Worm (Caenorhabditis elegans): ENCODE results near the gene F29B9.1.

The F29B9.1 gene

DNA sequence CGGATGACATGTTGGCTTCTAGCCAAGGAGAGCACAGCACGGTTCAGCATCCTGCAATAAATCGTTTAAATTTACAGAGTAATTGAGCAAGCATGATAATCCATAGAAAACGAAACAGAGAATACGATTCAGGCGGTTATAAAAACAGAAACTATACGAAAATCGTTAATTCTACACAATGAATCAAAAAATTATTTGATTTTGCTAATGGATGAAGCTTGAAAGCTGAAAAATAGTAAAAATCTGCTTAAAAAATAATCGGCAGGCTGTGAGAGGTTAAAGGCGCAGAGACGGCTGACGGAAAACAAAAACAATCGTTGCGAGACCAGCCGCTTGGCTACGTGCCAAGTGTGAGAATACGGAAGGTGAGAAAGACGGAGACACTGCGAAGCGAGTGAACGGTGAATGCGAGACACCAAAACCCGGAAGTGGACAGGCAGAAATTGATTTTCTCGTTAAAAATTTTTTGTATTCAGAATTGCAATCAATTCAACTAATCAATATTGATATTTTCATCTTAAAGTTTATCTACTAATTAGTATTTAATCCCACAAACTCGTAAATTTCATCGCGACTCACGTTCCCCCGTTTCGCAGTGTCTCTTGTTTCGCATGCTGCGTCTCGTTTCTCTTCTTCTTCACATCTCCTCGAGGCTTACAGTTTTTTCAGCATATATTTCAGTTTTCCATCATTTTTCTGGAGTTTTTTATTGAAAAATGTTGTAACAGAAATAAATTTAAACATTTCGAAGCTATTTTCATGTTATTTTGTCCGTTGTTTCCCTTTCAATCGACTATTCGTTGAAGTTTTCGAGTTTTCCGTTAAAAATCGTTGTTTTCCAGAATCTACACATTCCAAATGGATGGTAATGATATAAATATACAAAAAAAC is 4.8 kb upstream of the F29B9.1 start, which contains the start of the genes F29B9.11 and jmjd-1.2 (continued):
- TF ChIP-seq sdc-2 (tag; optimal IDR thresholded peaks at IDR 0.05) (peak; percentile 75), ceh-24 (tag; optimal IDR thresholded peaks at IDR 0.05) (no peak), unc-42 (tag; optimal IDR thresholded peaks at IDR 0.05) (peak; percentile 83), Y22D7AL.16 (tag; optimal IDR thresholded peaks at IDR 0.05) (peak; percentile 9), pax-1 (tag; optimal IDR thresholded peaks at IDR 0.05) (peak; percentile 33), nfya-1 (tag; optimal IDR thresholded peaks at IDR 0.05) (peak; percentile 59), ama-1 (optimal IDR thresholded peaks at IDR 0.05) (no peak), C38D4.7 (GFP tag; optimal IDR thresholded peaks at IDR 0.05) (peak; percentile 14), pag-3 (tag; optimal IDR thresholded peaks at IDR 0.05; ENCODE audit: borderline replicate concordance) (peak; percentile 88), F13H6.1 (tag; optimal IDR thresholded peaks at IDR 0.05) (peak; percentile 96), eyg-1 (tag; optimal IDR thresholded peaks at IDR 0.05) (peak; percentile 76), ceh-45 (GFP tag; IDR thresholded peaks at IDR 0.05) (0 out of 2 replicates have a peak, but pooled peaks have one; percentile 57), ahr-1 (tag; optimal IDR thresholded peaks at IDR 0.05) (peak; percentile 95), ttx-3 (tag; optimal IDR thresholded peaks at IDR 0.05) (peak; percentile 71), gmeb-2 (tag; optimal IDR thresholded peaks at IDR 0.05) (peak; percentile 49), dmd-4 (tag; optimal IDR thresholded peaks at IDR 0.05; ENCODE audit: borderline replicate concordance) (peak; percentile 24), che-1 (tag; optimal IDR thresholded peaks at IDR 0.05) (peak; percentile 46), hlh-15 (tag; optimal IDR thresholded peaks at IDR 0.05) (peak; percentile 70), pros-1 (tag; optimal IDR thresholded peaks at IDR 0.05) (no peak), ceh-6 (GFP tag; optimal IDR thresholded peaks at IDR 0.05) (no peak), zip-5 (tag; optimal IDR thresholded peaks at IDR 0.05) (peak; percentile 99), unc-86 (tag; optimal IDR thresholded peaks at IDR 0.05) (peak; percentile 83), ceh-31 (tag; optimal IDR thresholded peaks at IDR 0.05) (peak; percentile 100)

DNA sequence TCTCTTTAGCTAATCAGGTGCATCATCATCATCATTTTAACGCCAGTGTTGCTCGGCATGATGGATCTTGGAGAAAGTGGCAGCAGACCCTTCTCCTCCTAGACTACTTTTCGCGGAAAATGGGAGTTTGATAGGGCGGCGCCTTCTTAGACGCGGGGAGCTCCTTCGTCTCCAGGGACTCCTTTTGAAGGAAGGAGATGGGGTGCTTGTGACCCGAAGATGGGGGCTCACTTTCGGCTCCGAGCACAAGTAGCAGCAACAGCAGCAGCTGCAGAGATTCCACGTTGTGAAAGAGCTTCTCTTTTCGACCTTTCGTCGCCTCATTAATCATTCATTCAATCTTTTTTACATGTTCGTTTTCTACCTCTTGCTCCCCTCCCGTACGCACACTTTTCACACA is 2.2 kb downstream of the F29B9.1 start:
- TF ChIP-seq tbx-7 (tag; optimal IDR thresholded peaks at IDR 0.05) (no peak), ceh-18 (tag; optimal IDR thresholded peaks at IDR 0.05) (peak; percentile 1)

DNA sequence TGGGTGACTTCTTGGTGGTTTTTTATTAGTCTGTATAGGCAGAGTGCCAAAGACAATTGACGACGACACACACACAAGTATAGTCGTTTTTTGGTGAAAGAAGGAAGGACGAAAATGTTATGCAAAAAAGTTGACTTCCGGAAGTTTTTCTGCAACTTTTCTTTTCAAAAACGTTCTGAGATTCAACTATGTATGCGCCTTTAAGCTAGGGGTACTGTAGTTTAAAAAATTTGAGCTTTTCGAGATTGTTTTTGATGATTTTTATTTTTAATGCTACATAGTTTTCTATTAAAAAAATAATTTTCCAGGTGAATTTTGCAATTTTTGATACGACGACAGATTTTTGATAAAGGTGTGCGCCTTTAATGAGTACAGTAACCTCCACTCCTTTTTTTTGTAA is 2.7 kb downstream of the F29B9.1 start:
- TF ChIP-seq ceh-22 (tag; optimal IDR thresholded peaks at IDR 0.05) (no peak), K02D7.2 (tag; optimal IDR thresholded peaks at IDR 0.05) (no peak), ceh-14 (tag; optimal IDR thresholded peaks at IDR 0.05) (no peak), pag-3 (tag; optimal IDR thresholded peaks at IDR 0.05; ENCODE audit: borderline replicate concordance) (no peak), pqm-1 (tag; optimal IDR thresholded peaks at IDR 0.05) (no peak), sox-4 (tag; optimal IDR thresholded peaks at IDR 0.05) (no peak), zip-5 (tag; optimal IDR thresholded peaks at IDR 0.05) (no peak), gmeb-2 (tag; optimal IDR thresholded peaks at IDR 0.05) (no peak), ztf-16 (tag; optimal IDR thresholded peaks at IDR 0.05) (no peak), ref-2 (tag; optimal IDR thresholded peaks at IDR 0.05) (no peak), elt-2 (tag; optimal IDR thresholded peaks at IDR 0.05) (no peak), eyg-1 (tag; optimal IDR thresholded peaks at IDR 0.05) (no peak), ceh-24 (tag; optimal IDR thresholded peaks at IDR 0.05) (no peak), unc-3 (GFP tag; conservative IDR thresholded peaks at IDR 0.05) (no peak), unc-3 (tag; optimal IDR thresholded peaks at IDR 0.05) (no peak), pha-2 (tag; optimal IDR thresholded peaks at IDR 0.05) (no peak), nhr-11 (tag; optimal IDR thresholded peaks at IDR 0.05) (no peak)

DNA sequence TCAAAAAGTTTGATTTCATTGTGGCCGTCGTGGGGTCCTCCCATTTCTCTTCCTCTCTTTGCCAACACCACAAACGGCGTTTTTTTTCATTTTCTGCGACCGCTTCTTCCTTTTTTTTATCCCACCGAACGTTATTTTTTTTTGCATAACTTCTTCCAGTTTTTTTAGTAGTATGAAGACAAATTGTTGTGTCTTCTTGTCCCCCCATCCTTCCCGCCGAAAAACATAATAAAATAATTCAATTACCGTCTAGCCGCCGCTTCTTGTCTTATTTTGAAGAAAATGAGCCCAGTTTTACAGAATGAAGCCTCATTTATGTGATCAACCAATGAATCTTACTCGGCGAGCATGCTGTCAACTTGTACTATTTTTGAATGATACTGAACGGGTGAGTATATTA is 4.1 kb downstream of the F29B9.1 start, which contains the start of gene F29B9.12:
F29B9.12 (plus strand) TSS at position 301 of the 400 bp plus-strand sequence.
- TF ChIP-seq hlh-8 (tag; optimal IDR thresholded peaks at IDR 0.05) (no peak), lin-11 (tag; optimal IDR thresholded peaks at IDR 0.05) (no peak), dmd-4 (tag; optimal IDR thresholded peaks at IDR 0.05; ENCODE audit: borderline replicate concordance) (no peak), ceh-45 (GFP tag; IDR thresholded peaks at IDR 0.05) (no peak), hlh-13 (GFP tag; optimal IDR thresholded peaks at IDR 0.05) (no peak), ceh-2 (tag; optimal IDR thresholded peaks at IDR 0.05) (no peak), tbx-2 (tag; optimal IDR thresholded peaks at IDR 0.05) (no peak), pha-2 (tag; optimal IDR thresholded peaks at IDR 0.05) (no peak)
